Worm (Caenorhabditis elegans): ENCODE data around the gene C44C10.3.

The C44C10.3 gene

DNA sequence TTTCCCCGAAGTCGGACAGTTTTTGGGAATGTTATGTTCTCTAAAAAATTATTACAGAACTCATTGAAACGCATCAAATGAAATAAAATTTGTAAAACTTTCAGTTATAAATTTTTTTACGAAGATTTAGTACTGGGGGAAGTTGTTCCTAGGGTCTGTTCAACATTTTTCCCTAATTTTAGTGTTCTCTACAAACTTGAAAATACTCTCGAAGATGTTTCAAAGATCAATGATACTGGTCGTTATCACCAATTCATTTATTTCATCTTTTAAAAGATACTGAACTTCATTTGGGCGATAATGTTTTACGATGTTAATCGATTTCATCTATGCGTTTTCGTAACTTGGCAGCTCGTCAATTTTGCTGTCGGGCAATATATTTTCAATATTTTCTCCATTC, at the start of gene C44C10.3:
C44C10.3 (plus strand) TSS at position 301 of the 400 bp plus-strand sequence.
- no peak for TF ChIP-seq drap-1 (GFP tag; optimal IDR thresholded peaks at IDR 0.05)

DNA sequence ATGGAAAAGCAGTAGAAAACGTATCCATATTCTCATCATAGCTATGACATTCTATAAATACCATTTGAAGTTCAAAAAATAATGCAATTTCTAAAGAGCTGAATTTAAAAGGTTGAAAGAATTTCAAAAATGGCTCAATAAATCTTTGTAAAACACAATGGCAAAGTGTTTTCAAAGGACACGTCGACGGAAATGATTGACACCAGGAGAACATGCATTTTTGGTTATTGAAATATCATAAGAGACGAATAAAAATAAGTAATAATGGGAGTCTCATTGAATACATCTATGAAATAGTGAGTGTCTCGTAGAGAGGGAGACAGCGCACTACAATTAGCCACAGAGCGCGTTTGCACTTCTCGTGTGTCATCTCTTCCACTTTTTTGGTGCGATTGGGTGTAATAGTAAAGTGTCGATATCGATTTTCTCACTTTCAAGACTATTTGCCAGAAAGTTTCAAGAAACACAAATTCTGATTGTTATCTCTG, 45.8 kb upstream of the C44C10.3 start, which contains the start of gene T04F8.2:
T04F8.2 (minus strand) TSS at position 51 of the 488 bp plus-strand sequence.
- TF ChIP-seq ceh-39 (tag; optimal IDR thresholded peaks at IDR 0.05) (peak; percentile 60), ces-1 (GFP tag; optimal IDR thresholded peaks at IDR 0.05) (peak; percentile 53), unc-62 (GFP tag; optimal IDR thresholded peaks at IDR 0.05) (peak; percentile 8), bed-3 (GFP tag; optimal IDR thresholded peaks at IDR 0.05) (no peak), ceh-83 (GFP tag; optimal IDR thresholded peaks at IDR 0.05) (peak; percentile 22), sptf-1 (tag; optimal IDR thresholded peaks at IDR 0.05) (peak; percentile 24), mep-1 (tag; optimal IDR thresholded peaks at IDR 0.05) (peak; percentile 64), nhr-76 (tag; optimal IDR thresholded peaks at IDR 0.05) (no peak), unc-120 (tag; optimal IDR thresholded peaks at IDR 0.05; ENCODE audit: poor library complexity, severe bottlenecking) (peak; percentile 78), nhr-28 (tag; optimal IDR thresholded peaks at IDR 0.05) (peak; percentile 56), mab-5 (tag; optimal IDR thresholded peaks at IDR 0.05) (no peak), lin-32 (GFP tag; optimal IDR thresholded peaks at IDR 0.05) (no peak), pha-4 (tag; optimal IDR thresholded peaks at IDR 0.05) (peak; percentile 63), nhr-237 (tag; optimal IDR thresholded peaks at IDR 0.05) (no peak), lin-13 (tag; optimal IDR thresholded peaks at IDR 0.05) (peak; percentile 47), hlh-1 (tag; optimal IDR thresholded peaks at IDR 0.05) (peak; percentile 28)

DNA sequence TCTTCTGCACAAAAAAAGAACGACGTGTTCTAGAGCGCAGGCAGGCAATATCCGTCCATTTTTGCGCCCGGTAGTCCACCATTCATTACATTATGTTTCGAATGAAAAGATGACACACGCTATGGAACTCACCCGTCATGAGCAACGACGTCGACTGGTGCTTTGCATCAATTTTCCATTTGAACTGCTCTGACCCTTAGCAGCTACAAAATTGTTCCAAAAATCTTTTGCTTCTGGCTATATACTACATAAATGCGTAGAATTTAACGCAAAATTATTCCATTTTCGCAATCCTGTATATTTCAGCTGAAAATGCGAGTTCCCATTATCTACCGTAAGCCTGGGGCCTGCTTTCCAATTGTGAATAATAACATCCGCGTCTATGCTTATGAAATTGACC, 44.0 kb upstream of the C44C10.3 start, which contains the start of gene T04F8.3:
T04F8.3 (plus strand) TSS at position 301 of the 400 bp plus-strand sequence.
- TF ChIP-seq ham-2 (GFP tag; optimal IDR thresholded peaks at IDR 0.05) (no peak), sem-2 (GFP tag; optimal IDR thresholded peaks at IDR 0.05) (no peak), elt-1 (tag; optimal IDR thresholded peaks at IDR 0.05; ENCODE audit: borderline replicate concordance, insufficient read depth) (no peak)

DNA sequence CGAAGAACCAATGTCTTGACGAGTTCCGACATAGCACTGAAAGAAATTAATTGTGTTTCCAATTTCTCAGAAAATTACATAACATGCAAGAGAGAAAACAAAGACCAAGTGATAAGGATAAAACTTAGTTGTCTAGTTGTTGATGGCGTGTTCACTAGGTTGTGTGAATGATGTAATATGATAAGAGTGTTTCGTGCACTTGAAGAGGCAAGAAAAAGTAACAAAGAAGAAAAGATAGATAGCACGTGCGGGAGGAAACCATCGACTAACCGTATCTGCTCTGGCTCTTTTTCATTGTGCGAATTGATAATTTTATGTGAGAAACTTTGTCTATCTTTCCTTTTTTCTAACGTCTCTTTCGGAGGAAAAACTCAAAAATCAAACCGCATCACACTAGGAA, 40.7 kb upstream of the C44C10.3 start, which contains the start of gene sfxn-1.5:
sfxn-1.5 (minus strand) TSS at position 36 of the 400 bp plus-strand sequence.
- TF ChIP-seq elt-1 (tag; optimal IDR thresholded peaks at IDR 0.05; ENCODE audit: borderline replicate concordance, insufficient read depth) (no peak), lsy-2 (tag; optimal IDR thresholded peaks at IDR 0.05) (no peak), lin-13 (tag; optimal IDR thresholded peaks at IDR 0.05) (no peak), tbx-8 (GFP tag; optimal IDR thresholded peaks at IDR 0.05) (no peak), zip-8 (tag; optimal IDR thresholded peaks at IDR 0.05) (no peak), nhr-28 (tag; optimal IDR thresholded peaks at IDR 0.05) (no peak), mls-2 (tag; optimal IDR thresholded peaks at IDR 0.05) (no peak), ham-2 (GFP tag; optimal IDR thresholded peaks at IDR 0.05) (no peak), M03D4.4 (tag; optimal IDR thresholded peaks at IDR 0.05) (no peak)

DNA sequence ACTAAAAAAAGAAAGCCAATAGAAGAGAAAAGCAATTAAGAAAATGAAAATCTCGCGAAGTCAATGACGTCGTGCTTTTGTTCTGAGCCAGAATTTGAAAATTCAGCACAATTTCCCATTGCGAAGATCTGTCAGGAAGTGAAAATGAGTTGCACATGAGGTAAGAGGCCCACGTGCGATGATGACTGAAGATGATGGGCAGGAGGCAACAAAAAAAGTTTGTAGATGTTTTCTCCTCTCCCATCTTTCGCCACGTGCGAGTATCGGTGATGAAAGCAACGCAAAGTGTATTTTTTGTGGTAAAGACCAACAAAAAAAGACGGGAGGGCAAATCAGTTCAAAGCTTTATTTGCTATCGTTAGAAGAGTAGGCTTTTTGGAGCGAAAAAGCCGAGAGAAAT, 40.3 kb upstream of the C44C10.3 start:
- no peak for TF ChIP-seq flh-1 (GFP tag; optimal IDR thresholded peaks at IDR 0.05)
- no peak for TF ChIP-seq elt-3 (tag; optimal IDR thresholded peaks at IDR 0.05)
- no peak for TF ChIP-seq lsy-2 (tag; optimal IDR thresholded peaks at IDR 0.05)
- TF ChIP-seq zip-8 (tag; optimal IDR thresholded peaks at IDR 0.05), result no peak
- TF ChIP-seq unc-120 (tag; optimal IDR thresholded peaks at IDR 0.05; ENCODE audit: poor library complexity, severe bottlenecking), result no peak
- TF ChIP-seq nhr-12 (tag; optimal IDR thresholded peaks at IDR 0.05), result no peak
- no peak for TF ChIP-seq ces-1 (GFP tag; optimal IDR thresholded peaks at IDR 0.05)
- TF ChIP-seq ztf-11 (tag; optimal IDR thresholded peaks at IDR 0.05), result no peak
- TF ChIP-seq nhr-237 (tag; optimal IDR thresholded peaks at IDR 0.05), result no peak
- no peak for TF ChIP-seq ceh-43 (GFP tag; optimal IDR thresholded peaks at IDR 0.05)
- TF ChIP-seq ceh-83 (GFP tag; optimal IDR thresholded peaks at IDR 0.05), result no peak
- no peak for TF ChIP-seq cnd-1 (tag; optimal IDR thresholded peaks at IDR 0.05)

DNA sequence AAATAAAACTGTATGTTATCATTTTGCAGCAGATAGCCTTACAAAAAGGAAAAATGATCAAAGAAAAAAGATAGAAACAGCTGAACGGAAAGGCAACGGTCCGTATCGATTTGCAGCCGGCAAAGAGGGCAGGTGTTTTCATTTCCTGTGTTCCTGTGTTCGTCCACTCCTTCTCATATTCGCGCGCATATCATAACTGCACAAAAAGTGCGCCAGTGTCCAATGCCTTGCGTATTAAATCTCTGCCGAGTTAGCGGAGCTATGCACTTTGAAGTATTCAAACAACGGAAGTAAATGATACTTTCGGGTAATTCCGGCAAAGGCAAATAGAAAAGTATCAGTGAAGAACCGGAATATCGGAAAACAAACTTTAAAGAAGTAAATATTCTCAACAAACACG, 39.8 kb upstream of the C44C10.3 start:
- no peak for TF ChIP-seq bed-3 (GFP tag; optimal IDR thresholded peaks at IDR 0.05)
- TF ChIP-seq flh-1 (GFP tag; optimal IDR thresholded peaks at IDR 0.05), result no peak
- TF ChIP-seq mls-2 (tag; optimal IDR thresholded peaks at IDR 0.05), result no peak
- TF ChIP-seq unc-62 (GFP tag; optimal IDR thresholded peaks at IDR 0.05), result no peak
- TF ChIP-seq hlh-1 (tag; optimal IDR thresholded peaks at IDR 0.05), result no peak
- no peak for TF ChIP-seq nhr-76 (tag; optimal IDR thresholded peaks at IDR 0.05)
- peak; percentile 60 for TF ChIP-seq M03D4.4 (tag; optimal IDR thresholded peaks at IDR 0.05)
- TF ChIP-seq snpc-4 (tag; optimal IDR thresholded peaks at IDR 0.05), result no peak
- TF ChIP-seq ceh-83 (GFP tag; optimal IDR thresholded peaks at IDR 0.05), result no peak
- no peak for TF ChIP-seq nhr-2 (tag; optimal IDR thresholded peaks at IDR 0.05)
- peak; percentile 7 for TF ChIP-seq drap-1 (GFP tag; optimal IDR thresholded peaks at IDR 0.05)
- TF ChIP-seq pha-4 (tag; optimal IDR thresholded peaks at IDR 0.05), result no peak
- no peak for TF ChIP-seq nhr-28 (tag; optimal IDR thresholded peaks at IDR 0.05)
- no peak for TF ChIP-seq unc-120 (tag; optimal IDR thresholded peaks at IDR 0.05; ENCODE audit: poor library complexity, severe bottlenecking)
- TF ChIP-seq ces-1 (GFP tag; optimal IDR thresholded peaks at IDR 0.05), result no peak
- TF ChIP-seq ceh-43 (GFP tag; optimal IDR thresholded peaks at IDR 0.05), result no peak
- TF ChIP-seq mab-5 (tag; optimal IDR thresholded peaks at IDR 0.05), result no peak
- no peak for TF ChIP-seq sptf-1 (tag; optimal IDR thresholded peaks at IDR 0.05)
- TF ChIP-seq nhr-237 (tag; optimal IDR thresholded peaks at IDR 0.05), result no peak
- TF ChIP-seq sem-2 (GFP tag; optimal IDR thresholded peaks at IDR 0.05), result no peak
- TF ChIP-seq elt-3 (tag; optimal IDR thresholded peaks at IDR 0.05), result no peak
- no peak for TF ChIP-seq nhr-12 (tag; optimal IDR thresholded peaks at IDR 0.05)
- no peak for TF ChIP-seq ham-2 (GFP tag; optimal IDR thresholded peaks at IDR 0.05)
- no peak for TF ChIP-seq zip-8 (tag; optimal IDR thresholded peaks at IDR 0.05)
- peak; percentile 46 for TF ChIP-seq ceh-39 (tag; optimal IDR thresholded peaks at IDR 0.05)
- peak; percentile 72 for TF ChIP-seq lin-13 (tag; optimal IDR thresholded peaks at IDR 0.05)
- TF ChIP-seq cnd-1 (tag; optimal IDR thresholded peaks at IDR 0.05), result peak; percentile 55
- peak; percentile 70 for TF ChIP-seq mep-1 (tag; optimal IDR thresholded peaks at IDR 0.05)
- no peak for TF ChIP-seq lsy-2 (tag; optimal IDR thresholded peaks at IDR 0.05)
- TF ChIP-seq tbx-8 (GFP tag; optimal IDR thresholded peaks at IDR 0.05), result no peak
- TF ChIP-seq elt-1 (tag; optimal IDR thresholded peaks at IDR 0.05; ENCODE audit: borderline replicate concordance, insufficient read depth), result no peak
- peak; percentile 22 for TF ChIP-seq lin-32 (GFP tag; optimal IDR thresholded peaks at IDR 0.05)
